Fruit fly (Drosophila melanogaster): ENCODE data around the gene omd.

DNA sequence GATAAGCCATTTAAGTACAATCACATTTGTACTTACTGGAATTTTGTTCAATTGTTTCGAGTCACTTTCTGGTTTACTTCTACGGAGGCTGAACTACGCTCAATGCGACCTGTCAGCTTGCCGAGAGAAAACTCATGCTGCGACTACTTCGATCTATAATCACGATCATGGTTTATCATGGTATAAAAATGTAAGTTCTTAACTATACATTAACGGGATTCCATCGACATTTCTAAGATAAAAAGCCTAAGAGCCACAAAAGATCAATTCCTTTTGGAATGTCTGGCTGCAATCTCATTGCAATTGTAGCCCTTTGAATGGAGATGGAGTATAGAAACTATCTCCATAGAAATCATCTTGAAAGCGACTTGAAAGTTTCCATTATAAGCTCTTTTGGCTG is 31.1 kb upstream of the omd start, which contains the start of gene Ubc87F:
- TF ChIP-seq ovo (GFP tag; optimal IDR thresholded peaks at IDR 0.05) (no peak), CG5204 (GFP tag; optimal IDR thresholded peaks at IDR 0.05) (no peak), cnc (optimal IDR thresholded peaks at IDR 0.05) (no peak), cic (GFP tag; optimal IDR thresholded peaks at IDR 0.05) (no peak), Clk (GFP tag; optimal IDR thresholded peaks at IDR 0.05) (no peak), CG33017 (tag; optimal IDR thresholded peaks at IDR 0.05) (no peak), CG11617 (GFP tag; optimal IDR thresholded peaks at IDR 0.05) (no peak), kay (GFP tag; ENCODE audit: borderline replicate concordance) (no peak)
